Worm (Caenorhabditis elegans): ENCODE data around the gene fbxa-143.

The fbxa-143 gene

ce11 chrV:16145009-16145408 lies 17.7 kb upstream of the fbxa-143 start:
- TF ChIP-seq ceh-2 (tag; optimal IDR thresholded peaks at IDR 0.05) (no peak), ceh-6 (GFP tag; optimal IDR thresholded peaks at IDR 0.05) (no peak), pha-2 (tag; optimal IDR thresholded peaks at IDR 0.05) (no peak)

DNA sequence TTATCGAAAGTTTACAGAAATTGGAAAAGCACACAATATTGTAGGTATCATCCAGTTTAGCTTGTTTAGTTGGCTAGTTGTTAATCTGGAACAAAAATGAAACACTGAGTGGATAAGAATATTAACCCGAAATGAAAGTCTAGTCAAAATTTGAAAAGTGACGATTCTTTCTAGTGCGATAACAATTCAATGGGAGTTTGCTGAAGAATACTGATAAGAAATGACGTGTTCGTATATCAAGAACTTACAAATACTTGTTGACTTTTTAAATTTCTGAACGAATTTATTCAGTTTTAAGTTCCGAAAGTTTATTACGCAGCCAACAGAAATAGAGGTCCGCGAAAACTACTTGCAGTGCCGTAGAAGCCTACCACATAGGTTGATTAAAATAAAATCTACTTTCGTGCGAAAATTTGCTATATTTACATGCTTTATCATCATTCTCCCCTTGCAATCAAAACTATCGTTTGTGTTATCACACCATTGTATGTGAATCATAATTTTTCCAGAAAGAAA lies 15.8 kb upstream of the fbxa-143 start, which contains the start of gene fbxa-88:
TSS of gene fbxa-88 (minus strand) at position 51 of the 516 bp plus-strand sequence.
- TF ChIP-seq mec-3 (tag; optimal IDR thresholded peaks at IDR 0.05; ENCODE audit: borderline replicate concordance) (no peak), npax-4 (tag; optimal IDR thresholded peaks at IDR 0.05) (no peak), ceh-45 (GFP tag; IDR thresholded peaks at IDR 0.05) (no peak), ama-1 (optimal IDR thresholded peaks at IDR 0.05) (no peak)

ce11 chrV:16142371-16142770 lies 15.1 kb upstream of the fbxa-143 start, which contains the start of gene fbxa-18:
Gene fbxa-18, plus strand, starts transcription at chrV:16142671.
- TF ChIP-seq sox-4 (tag; optimal IDR thresholded peaks at IDR 0.05) (no peak), elt-2 (tag; optimal IDR thresholded peaks at IDR 0.05) (no peak), gmeb-2 (tag; optimal IDR thresholded peaks at IDR 0.05) (no peak), ref-2 (tag; optimal IDR thresholded peaks at IDR 0.05) (no peak), ama-1 (optimal IDR thresholded peaks at IDR 0.05) (no peak), ceh-9 (tag; optimal IDR thresholded peaks at IDR 0.05) (no peak), T23F11.4 (GFP tag; optimal IDR thresholded peaks at IDR 0.05) (no peak), pros-1 (tag; optimal IDR thresholded peaks at IDR 0.05) (no peak), pha-2 (tag; optimal IDR thresholded peaks at IDR 0.05) (no peak), ceh-48 (tag; optimal IDR thresholded peaks at IDR 0.05) (no peak), dmd-4 (tag; optimal IDR thresholded peaks at IDR 0.05; ENCODE audit: borderline replicate concordance) (no peak)

DNA sequence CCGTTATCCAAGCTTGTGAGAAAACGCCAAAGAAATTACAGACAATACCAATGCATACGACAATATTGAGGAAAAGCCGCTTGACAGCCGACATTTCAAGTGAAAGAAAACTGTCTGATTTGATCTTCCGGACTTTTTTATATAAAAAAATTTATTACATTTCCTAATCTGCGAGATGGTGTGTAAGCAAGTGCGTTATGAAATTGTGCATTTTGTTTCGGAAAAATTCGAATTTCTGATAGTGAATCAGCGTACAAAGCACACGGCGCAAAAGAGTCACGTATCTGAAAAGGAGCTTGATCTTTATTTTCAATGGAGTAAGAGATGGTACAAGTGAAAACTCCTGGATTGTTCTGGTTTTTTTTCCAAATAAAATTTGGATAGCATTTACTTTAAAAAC lies 13.8 kb upstream of the fbxa-143 start, which contains the start of gene clc-32:
TSS of gene clc-32 (minus strand) at position 101 of the 400 bp plus-strand sequence.
- TF ChIP-seq ceh-48 (tag; optimal IDR thresholded peaks at IDR 0.05), result no peak

DNA sequence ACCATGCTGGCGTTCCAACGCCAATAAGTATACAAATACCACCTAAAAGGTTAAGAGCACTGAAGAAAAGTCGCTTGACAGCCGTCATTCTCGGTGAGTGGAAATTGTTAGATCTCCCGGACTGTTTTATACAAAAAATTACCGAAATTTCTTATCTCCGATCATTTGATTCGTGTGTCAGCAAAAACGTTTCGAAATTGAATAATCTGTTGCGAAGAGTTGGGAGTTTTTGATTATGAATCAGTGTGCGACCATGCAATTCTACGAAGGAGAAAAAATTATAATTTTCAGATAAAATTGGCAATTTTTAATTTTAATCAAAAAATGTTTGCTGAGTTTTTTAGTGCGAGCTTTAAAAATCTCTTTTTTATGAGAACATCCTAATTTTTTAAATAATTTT lies 12.2 kb upstream of the fbxa-143 start, which contains the start of gene clc-11:
TSS of gene clc-11 (minus strand) at position 101 of the 400 bp plus-strand sequence.
- TF ChIP-seq ceh-2 (tag; optimal IDR thresholded peaks at IDR 0.05) (no peak), lin-11 (tag; optimal IDR thresholded peaks at IDR 0.05) (no peak), rnt-1 (tag; optimal IDR thresholded peaks at IDR 0.05) (no peak), ceh-19 (GFP tag; optimal IDR thresholded peaks at IDR 0.05) (no peak), ref-2 (tag; optimal IDR thresholded peaks at IDR 0.05) (no peak), hlh-8 (tag; optimal IDR thresholded peaks at IDR 0.05) (no peak)

DNA sequence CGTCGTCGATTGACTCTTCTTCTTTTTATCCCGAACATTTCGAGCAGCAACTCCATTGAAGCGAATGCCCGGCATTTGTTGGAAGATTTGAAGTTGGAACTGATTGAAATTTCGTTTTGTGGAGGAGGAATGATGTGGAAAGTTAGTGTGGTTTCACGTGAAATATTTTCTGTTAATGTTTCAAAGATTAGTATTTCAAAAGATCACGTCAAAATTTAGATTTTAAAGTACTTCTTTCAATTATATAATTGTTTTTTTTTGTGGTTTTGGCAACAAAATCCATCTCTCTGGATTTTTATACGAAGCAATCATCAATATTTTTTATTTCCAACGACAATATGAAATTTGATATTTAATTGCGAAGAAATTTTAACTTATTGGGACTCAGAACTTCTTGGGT lies 9.7 kb upstream of the fbxa-143 start, which contains the start of gene F44G3.7:
TSS of gene F44G3.7 (minus strand) at position 101 of the 400 bp plus-strand sequence.
- TF ChIP-seq pqm-1 (tag; optimal IDR thresholded peaks at IDR 0.05), result no peak
- TF ChIP-seq K02D7.2 (tag; optimal IDR thresholded peaks at IDR 0.05), result no peak
- TF ChIP-seq ceh-34 (tag; optimal IDR thresholded peaks at IDR 0.05), result no peak

DNA sequence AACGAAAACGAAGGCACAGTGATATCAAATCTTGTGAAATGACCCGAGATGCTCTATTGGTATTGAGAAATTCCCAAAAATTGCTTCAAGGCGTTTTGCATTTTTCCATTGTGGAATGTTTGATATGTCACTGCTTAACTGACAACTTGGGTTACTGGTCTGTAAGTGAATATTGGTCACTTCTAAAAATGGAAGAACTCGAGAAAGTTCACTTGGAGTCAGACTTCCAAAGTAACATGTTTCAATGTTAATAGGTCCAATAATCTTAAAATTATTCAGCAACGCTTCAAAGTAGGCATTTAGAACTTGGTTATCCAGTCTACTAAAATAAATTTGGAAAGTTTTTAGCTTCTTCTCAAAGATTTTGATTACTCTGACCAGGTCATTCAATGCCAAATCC lies 5.4 kb upstream of the fbxa-143 start, which contains the start of gene fbxa-144:
TSS of gene fbxa-144 (minus strand) at position 101 of the 400 bp plus-strand sequence.
- no peak for TF ChIP-seq fkh-10 (GFP tag; optimal IDR thresholded peaks at IDR 0.05)
- TF ChIP-seq unc-55 (GFP tag; optimal IDR thresholded peaks at IDR 0.05), result no peak

DNA sequence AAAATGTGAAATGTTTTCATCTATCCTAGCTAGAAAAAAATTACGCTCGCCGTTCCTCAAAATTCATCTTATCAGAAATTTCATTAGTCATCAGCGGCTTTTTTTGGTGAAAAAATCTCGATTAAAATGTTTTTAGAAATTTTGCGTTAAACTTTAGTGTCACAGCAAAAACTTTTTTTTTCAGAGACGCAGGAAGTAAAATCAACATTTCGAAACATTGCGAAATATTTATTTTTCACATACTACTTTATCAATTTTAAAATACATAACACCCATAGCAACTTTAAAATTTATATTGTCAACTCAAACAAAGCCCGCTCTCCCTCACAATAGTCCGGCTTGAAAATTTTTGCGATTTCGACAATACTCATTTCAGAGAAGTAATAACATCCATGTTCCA lies 4.9 kb upstream of the fbxa-143 start:
- TF ChIP-seq C38D4.7 (GFP tag; optimal IDR thresholded peaks at IDR 0.05), result no peak
- no peak for TF ChIP-seq mec-3 (tag; optimal IDR thresholded peaks at IDR 0.05; ENCODE audit: borderline replicate concordance)
- no peak for TF ChIP-seq C08G9.2 (tag; optimal IDR thresholded peaks at IDR 0.05)
- TF ChIP-seq ceh-48 (tag; optimal IDR thresholded peaks at IDR 0.05), result no peak
- no peak for TF ChIP-seq pha-2 (tag; optimal IDR thresholded peaks at IDR 0.05)
- TF ChIP-seq pros-1 (tag; optimal IDR thresholded peaks at IDR 0.05), result no peak
- TF ChIP-seq nhr-232 (tag; optimal IDR thresholded peaks at IDR 0.05), result no peak

All from whole organism, late embryonic.